Fruit fly (Drosophila melanogaster): ENCODE measurements around the gene Atg12.
A peak's percentile ranks its signal among the peaks of the same experiment; 100 is the strongest.

Gene Atg12

DNA sequence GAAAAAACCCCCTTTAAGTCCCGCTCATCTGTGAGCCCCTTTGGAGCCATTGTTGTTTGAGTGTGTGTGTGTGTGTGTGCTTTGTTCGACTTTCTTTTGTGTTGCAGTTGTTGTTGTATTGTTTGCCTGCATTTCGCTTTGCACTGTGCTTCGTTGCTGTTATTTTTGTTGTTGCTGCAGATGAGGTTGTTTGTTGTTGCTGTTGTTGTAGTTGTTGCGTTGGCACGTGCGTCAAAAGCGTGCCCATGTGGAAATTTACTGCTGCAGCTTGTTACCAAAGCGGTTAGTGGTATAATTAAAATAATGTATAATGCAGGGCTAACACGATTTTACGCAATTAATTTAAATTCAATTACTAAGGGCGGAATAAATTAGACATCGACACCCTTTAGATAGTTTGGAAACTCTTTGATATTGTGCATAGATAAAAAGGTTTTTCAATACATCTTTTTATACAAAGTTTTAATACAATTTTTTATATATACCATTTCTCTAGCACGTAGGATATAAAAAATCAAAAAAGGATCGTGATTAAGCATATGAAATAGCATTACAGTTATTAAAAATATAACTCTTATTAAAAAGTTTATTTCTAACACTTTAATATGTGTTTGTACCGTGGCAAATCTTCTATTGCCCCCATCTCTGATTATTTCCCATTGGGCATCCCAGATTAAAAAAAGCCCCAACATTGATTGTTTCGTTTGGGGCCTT, 46.4 kb upstream of the Atg12 start (continued):
- TF ChIP-seq Eip75B (GFP tag; optimal IDR thresholded peaks at IDR 0.05) (peak; percentile 18), CG6854 (GFP tag; optimal IDR thresholded peaks at IDR 0.05) (peak; percentile 40), ss (GFP tag; optimal IDR thresholded peaks at IDR 0.05) (no peak), CG15336 (GFP tag; IDR thresholded peaks at IDR 0.05) (no peak), CG31627 (GFP tag; optimal IDR thresholded peaks at IDR 0.05) (peak; percentile 53), CG32006 (GFP tag; optimal IDR thresholded peaks at IDR 0.05) (peak; percentile 52), Hr4 (GFP tag; optimal IDR thresholded peaks at IDR 0.05) (no peak), spab (GFP tag; optimal IDR thresholded peaks at IDR 0.05) (no peak), Sox102F (GFP tag; optimal IDR thresholded peaks at IDR 0.05) (peak; percentile 64), Eip93F (GFP tag; optimal IDR thresholded peaks at IDR 0.05) (no peak), CG8319 (GFP tag; optimal IDR thresholded peaks at IDR 0.05) (peak; percentile 33), Sox14 (GFP tag; optimal IDR thresholded peaks at IDR 0.05) (peak; percentile 74), Hr38 (GFP tag; optimal IDR thresholded peaks at IDR 0.05) (no peak), CG9139 (GFP tag; optimal IDR thresholded peaks at IDR 0.05) (no peak), fd85E (GFP tag; optimal IDR thresholded peaks at IDR 0.05) (no peak), fkh (GFP tag; optimal IDR thresholded peaks at IDR 0.05) (peak; percentile 23)

DNA sequence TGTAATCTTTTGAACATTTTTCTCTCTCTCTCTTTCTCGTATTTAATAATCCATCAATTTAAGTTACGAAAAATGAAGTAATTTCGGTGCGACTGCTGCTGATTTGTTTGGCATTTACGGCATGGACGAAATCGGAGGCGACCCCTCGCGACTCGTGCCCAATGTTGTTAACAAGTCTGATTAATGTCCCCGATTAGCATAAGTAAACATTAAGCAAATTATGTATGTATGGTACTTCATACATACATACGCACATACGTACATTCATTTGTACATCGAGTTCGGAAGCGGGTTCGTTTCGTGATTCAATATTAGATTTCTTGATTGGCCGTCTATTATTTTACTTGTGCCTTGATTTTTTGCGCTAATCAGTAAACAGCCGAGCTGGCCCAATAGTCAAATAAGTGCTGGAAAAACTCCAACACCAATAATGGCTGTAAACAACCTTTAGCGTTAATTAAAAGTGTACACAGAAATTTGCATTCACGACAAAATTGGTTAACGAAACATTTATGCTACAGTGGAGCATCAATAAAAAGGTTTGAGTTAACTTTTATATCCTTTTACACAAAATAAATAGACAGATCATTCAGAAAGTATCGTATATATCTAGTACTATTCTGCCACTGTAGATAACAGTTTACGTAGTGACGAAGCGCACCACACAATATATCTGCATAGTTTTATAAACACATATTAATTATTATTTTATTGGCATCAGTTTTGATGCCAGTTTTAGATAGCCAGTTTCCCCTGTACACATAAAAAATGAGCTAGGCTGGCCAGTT, 45.7 kb upstream of the Atg12 start:
- peak; percentile 2 for TF ChIP-seq CG8632 (GFP tag; optimal IDR thresholded peaks at IDR 0.05)
- TF ChIP-seq Hr38 (GFP tag; optimal IDR thresholded peaks at IDR 0.05): no peak
- TF ChIP-seq Sox14 (GFP tag; optimal IDR thresholded peaks at IDR 0.05): no peak
- TF ChIP-seq CG10669 (GFP tag; optimal IDR thresholded peaks at IDR 0.05): no peak
- TF ChIP-seq salr (GFP tag; optimal IDR thresholded peaks at IDR 0.05): peak in 1 of 2 experiments; percentile 6
- TF ChIP-seq Blimp-1 (GFP tag; optimal IDR thresholded peaks at IDR 0.05): no peak
- TF ChIP-seq Sox102F (GFP tag; optimal IDR thresholded peaks at IDR 0.05): peak; percentile 38
- TF ChIP-seq OdsH (GFP tag; optimal IDR thresholded peaks at IDR 0.05): peak; percentile 36
- TF ChIP-seq CG6808 (GFP tag; optimal IDR thresholded peaks at IDR 0.05): no peak
- TF ChIP-seq CG34406 (GFP tag; optimal IDR thresholded peaks at IDR 0.05): no peak
- peak; percentile 60 for TF ChIP-seq CG15336 (GFP tag; IDR thresholded peaks at IDR 0.05)
- no peak for TF ChIP-seq dac (GFP tag; optimal IDR thresholded peaks at IDR 0.05)
- no peak for TF ChIP-seq CG4318 (GFP tag; optimal IDR thresholded peaks at IDR 0.05)
- peak; percentile 1 for TF ChIP-seq topi (GFP tag; optimal IDR thresholded peaks at IDR 0.05)
- TF ChIP-seq CG7368 (GFP tag; optimal IDR thresholded peaks at IDR 0.05): no peak
- TF ChIP-seq CG9139 (GFP tag; optimal IDR thresholded peaks at IDR 0.05): no peak
- TF ChIP-seq CG10631 (GFP tag; optimal IDR thresholded peaks at IDR 0.05): no peak
- no peak for TF ChIP-seq CG11762 (GFP tag; optimal IDR thresholded peaks at IDR 0.05; ENCODE audit: insufficient read depth)
- TF ChIP-seq fd85E (GFP tag; optimal IDR thresholded peaks at IDR 0.05): no peak
- TF ChIP-seq CG6792 (GFP tag; optimal IDR thresholded peaks at IDR 0.05): no peak
- peak; percentile 73 for TF ChIP-seq eg (GFP tag; IDR thresholded peaks at IDR 0.05)
- 0 out of 2 replicates have a peak, but pooled peaks have one; percentile 16 for TF ChIP-seq Gug (GFP tag; IDR thresholded peaks at IDR 0.05)
- TF ChIP-seq svp (GFP tag): no peak
- TF ChIP-seq dsx (GFP tag; optimal IDR thresholded peaks at IDR 0.05; ENCODE audit: poor library complexity, severe bottlenecking): no peak
- no peak for TF ChIP-seq CG8319 (GFP tag; optimal IDR thresholded peaks at IDR 0.05)
- peak; percentile 66 for TF ChIP-seq CG32006 (GFP tag; optimal IDR thresholded peaks at IDR 0.05)
- peak; percentile 18 for TF ChIP-seq net (GFP tag; optimal IDR thresholded peaks at IDR 0.05)
- TF ChIP-seq Eip78C (GFP tag): peak; percentile 63
- TF ChIP-seq Lpt (GFP tag; optimal IDR thresholded peaks at IDR 0.05): peak; percentile 12
- TF ChIP-seq CG3919 (GFP tag; optimal IDR thresholded peaks at IDR 0.05): peak; percentile 19
- TF ChIP-seq Sox15 (GFP tag; optimal IDR thresholded peaks at IDR 0.05): peak; percentile 20
- no peak for TF ChIP-seq CG1621 (tag; optimal IDR thresholded peaks at IDR 0.05)
- peak; percentile 86 for TF ChIP-seq fkh (GFP tag; optimal IDR thresholded peaks at IDR 0.05)
- TF ChIP-seq Eip93F (GFP tag; optimal IDR thresholded peaks at IDR 0.05): no peak
- no peak for TF ChIP-seq CG6854 (GFP tag; optimal IDR thresholded peaks at IDR 0.05)
- TF ChIP-seq CG11902 (GFP tag; optimal IDR thresholded peaks at IDR 0.05): no peak
- peak; percentile 19 for TF ChIP-seq acj6 (GFP tag; optimal IDR thresholded peaks at IDR 0.05)
- no peak for TF ChIP-seq Ets96B (tag; optimal IDR thresholded peaks at IDR 0.05)
- TF ChIP-seq CG31627 (GFP tag; optimal IDR thresholded peaks at IDR 0.05): peak; percentile 1
- TF ChIP-seq CG11294 (GFP tag; IDR thresholded peaks at IDR 0.05): peak; percentile 56; the same call in 1 of the 2 replicates
- TF ChIP-seq CG3032 (tag; optimal IDR thresholded peaks at IDR 0.05): peak; percentile 15
